Worm (Caenorhabditis elegans): ENCODE results near the gene M163.9.

The M163.9 gene

ce11 chrX:14478743-14479428, 9.5 kb downstream of the M163.9 start, which contains the start of gene M163.11:
M163.11 (plus strand) TSS chrX:14479378.
- TF ChIP-seq nhr-102 (tag; optimal IDR thresholded peaks at IDR 0.05): no peak
- peak; percentile 24 for TF ChIP-seq nhr-28 (tag; optimal IDR thresholded peaks at IDR 0.05)
- TF ChIP-seq aha-1 (tag): peak; percentile 12
- TF ChIP-seq hif-1 (tag; optimal IDR thresholded peaks at IDR 0.05): no peak
- TF ChIP-seq fkh-10 (GFP tag; optimal IDR thresholded peaks at IDR 0.05): no peak
- no peak for TF ChIP-seq tag-97 (GFP tag; IDR thresholded peaks at IDR 0.05)
- no peak for TF ChIP-seq lsy-2 (tag; optimal IDR thresholded peaks at IDR 0.05)
- no peak for TF ChIP-seq rbr-2 (tag; optimal IDR thresholded peaks at IDR 0.05)
- no peak for TF ChIP-seq ztf-11 (tag; optimal IDR thresholded peaks at IDR 0.05)
- no peak for TF ChIP-seq nhr-77 (tag; optimal IDR thresholded peaks at IDR 0.05)
- no peak for TF ChIP-seq daf-8 (GFP tag; IDR thresholded peaks at IDR 0.05)
- peak; percentile 2 for TF ChIP-seq ztf-7 (tag; optimal IDR thresholded peaks at IDR 0.05)
- no peak for TF ChIP-seq aly-2 (tag; optimal IDR thresholded peaks at IDR 0.05)
- TF ChIP-seq Y5F2A.4 (GFP tag; optimal IDR thresholded peaks at IDR 0.05): peak; percentile 16
- peak; percentile 83 for TF ChIP-seq Y105C5A.15 (GFP tag; IDR thresholded peaks at IDR 0.05)
- TF ChIP-seq nhr-11 (tag; optimal IDR thresholded peaks at IDR 0.05): no peak
- 0 out of 2 replicates have a peak, but pooled peaks have one; percentile 21 for TF ChIP-seq daf-19 (GFP tag; conservative IDR thresholded peaks at IDR 0.05)
- no peak for TF ChIP-seq ama-1 (optimal IDR thresholded peaks at IDR 0.05)
- no peak for TF ChIP-seq ces-1 (GFP tag; optimal IDR thresholded peaks at IDR 0.05)
- TF ChIP-seq ZK546.5 (tag; optimal IDR thresholded peaks at IDR 0.05): no peak
- peak; percentile 72; the same call in 1 of the 2 replicates for TF ChIP-seq mxl-2 (GFP tag; conservative IDR thresholded peaks at IDR 0.05)
- TF ChIP-seq pha-4 (GFP tag; IDR thresholded peaks at IDR 0.05): peak; percentile 82
- TF ChIP-seq pha-4 (tag; optimal IDR thresholded peaks at IDR 0.05): no peak
- TF ChIP-seq sdz-12 (GFP tag; optimal IDR thresholded peaks at IDR 0.05): peak; percentile 19
- peak in 1 of 2 experiments; percentile 72 for TF ChIP-seq daf-16 (GFP tag; optimal IDR thresholded peaks at IDR 0.05)
- peak; percentile 54 for TF ChIP-seq daf-16 (tag; optimal IDR thresholded peaks at IDR 0.05)
- peak; percentile 64 for TF ChIP-seq duxl-1 (tag; optimal IDR thresholded peaks at IDR 0.05; ENCODE audit: poor library complexity)
- peak; percentile 55 for TF ChIP-seq Y48G9A.11 (GFP tag; IDR thresholded peaks at IDR 0.05)
- TF ChIP-seq Y75B8A.6 (GFP tag; IDR thresholded peaks at IDR 0.05): no peak
- TF ChIP-seq spr-1 (tag; optimal IDR thresholded peaks at IDR 0.05): no peak
- peak; percentile 63 for TF ChIP-seq hlh-30 (tag; optimal IDR thresholded peaks at IDR 0.05; ENCODE audit: insufficient read depth)
- 0 out of 2 replicates have a peak, but pooled peaks have one; percentile 62 for TF ChIP-seq saeg-2 (GFP tag; IDR thresholded peaks at IDR 0.05)
- no peak; the same call in 1 of the 2 replicates for TF ChIP-seq lin-38 (GFP tag; IDR thresholded peaks at IDR 0.05)
- peak; percentile 73; the same call in 1 of the 2 replicates for TF ChIP-seq nhr-41 (GFP tag; IDR thresholded peaks at IDR 0.05)
- TF ChIP-seq vab-7 (GFP tag; IDR thresholded peaks at IDR 0.05): peak; percentile 78
- TF ChIP-seq nhr-48 (tag; optimal IDR thresholded peaks at IDR 0.05): peak; percentile 1
- TF ChIP-seq unc-130 (GFP tag; optimal IDR thresholded peaks at IDR 0.05): no peak
- TF ChIP-seq tra-1 (GFP tag; IDR thresholded peaks at IDR 0.05): peak; percentile 74
- TF ChIP-seq hmg-1.1 (GFP tag; IDR thresholded peaks at IDR 0.05): peak; percentile 24
- TF ChIP-seq ceh-44 (GFP tag; IDR thresholded peaks at IDR 0.05): peak; percentile 26; the same call in 1 of the 2 replicates
- no peak for TF ChIP-seq attf-4 (tag; optimal IDR thresholded peaks at IDR 0.05)
- no peak for TF ChIP-seq F10B5.3 (tag; optimal IDR thresholded peaks at IDR 0.05)
- no peak for TF ChIP-seq R02D3.7 (tag; optimal IDR thresholded peaks at IDR 0.05)
- peak; percentile 72; the same call in 1 of the 2 replicates for TF ChIP-seq arid-1 (GFP tag; conservative IDR thresholded peaks at IDR 0.05)
- TF ChIP-seq F49E8.2 (tag; optimal IDR thresholded peaks at IDR 0.05; ENCODE audit: borderline replicate concordance): peak; percentile 38
- peak; percentile 64 for TF ChIP-seq ctbp-1 (GFP tag; IDR thresholded peaks at IDR 0.05)
- no peak for TF ChIP-seq php-3 (GFP tag; IDR thresholded peaks at IDR 0.05)
- TF ChIP-seq skn-1 (tag; optimal IDR thresholded peaks at IDR 0.05): no peak
- TF ChIP-seq mdt-29 (GFP tag; IDR thresholded peaks at IDR 0.05): peak; percentile 70
- peak; percentile 38 for TF ChIP-seq mep-1 (tag; optimal IDR thresholded peaks at IDR 0.05)
- no peak for TF ChIP-seq lin-15B (tag; optimal IDR thresholded peaks at IDR 0.05)
